Worm (Caenorhabditis elegans) whole organism, L4/young adult: ENCODE data around the gene F56D5.6.

Experiments used
- W03F9.2 ChIP-seq: fragments of 150-350 bp; optimal IDR thresholded peaks from 2 replicates; lab custom pipeline; 2014; ENCODE audit warnings: missing biosample characterization, missing genetic modification characterization
- dao-5 ChIP-seq: sonication (generic microtip); optimal IDR thresholded peaks from 2 replicates; lab custom pipeline; 2016; ENCODE audit warnings: missing genotype, missing genetic modification characterization, moderate library complexity, missing compliant biosample characterization
- him-1 ChIP-seq: sonication (generic microtip); optimal IDR thresholded peaks from 2 replicates; lab custom pipeline; 2016; ENCODE audit warnings: missing genotype, missing genetic modification reagents, missing genetic modification characterization, missing compliant biosample characterization

- TF ChIP-seq dao-5 (tag; lab: Kevin White, UChicago) (no peak), him-1 (tag; lab: Kevin White, UChicago) (no peak), W03F9.2 (peak; percentile 38)
These were observed 40.4 kb downstream of the F56D5.6 start for ce11 chrIV:9442106-9442532.
